Fruit fly (Drosophila melanogaster): ENCODE data around the gene CG31643.
A peak's percentile ranks its signal among the peaks of the same experiment; 100 is the strongest.

The CG31643 gene

DNA sequence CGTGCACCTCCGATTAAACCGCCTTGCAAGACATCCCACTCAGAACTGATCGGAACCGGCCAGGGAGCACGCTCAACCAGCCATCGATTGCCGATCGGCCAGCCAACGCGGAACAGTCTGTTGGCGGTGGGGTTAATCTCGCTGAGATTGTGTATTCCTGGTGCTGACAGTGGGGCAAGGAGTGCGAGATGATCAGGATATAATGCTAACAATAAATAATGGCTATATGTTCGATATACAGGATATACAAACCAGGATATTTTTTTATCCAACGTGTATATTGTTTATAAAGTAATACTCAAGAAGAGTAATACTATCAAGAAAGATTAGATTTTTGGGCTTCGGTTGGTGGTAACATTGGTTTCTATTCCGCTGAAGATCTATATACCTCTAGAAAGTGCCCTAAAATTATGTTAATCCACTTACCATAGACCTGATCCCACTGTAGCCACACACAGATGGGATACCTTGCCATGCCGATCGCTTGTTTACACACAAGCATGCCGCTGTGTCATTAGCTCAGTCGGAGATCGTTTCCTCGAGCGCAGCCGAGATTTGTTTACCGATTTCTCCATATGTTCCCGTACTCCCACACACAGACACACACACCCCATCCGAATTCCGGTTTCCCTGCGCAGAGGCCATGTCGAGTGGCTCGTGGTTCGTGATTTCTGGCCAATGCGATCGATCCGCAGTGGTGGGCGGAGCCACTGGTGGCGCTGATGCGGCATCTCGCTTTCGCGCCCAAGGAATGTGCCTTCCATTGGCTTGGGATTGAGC, 18.4 kb upstream of the CG31643 start, which contains the start of gene H2.0 (continued):
- TF ChIP-seq eyg (GFP tag; optimal IDR thresholded peaks at IDR 0.05) (no peak), CG6689 (GFP tag; IDR thresholded peaks at IDR 0.05) (peak; percentile 31; the same call in 1 of the 2 replicates), CG11085 (GFP tag; IDR thresholded peaks at IDR 0.05) (no peak), CG17912 (GFP tag; optimal IDR thresholded peaks at IDR 0.05) (no peak), CG4360 (GFP tag; IDR thresholded peaks at IDR 0.05) (no peak), CG10147 (GFP tag; optimal IDR thresholded peaks at IDR 0.05) (no peak), Tbp (GFP tag; optimal IDR thresholded peaks at IDR 0.05) (no peak), CG10654 (GFP tag; optimal IDR thresholded peaks at IDR 0.05) (no peak), CHES-1-like (GFP tag; optimal IDR thresholded peaks at IDR 0.05) (no peak), Hsf (GFP tag; optimal IDR thresholded peaks at IDR 0.05) (no peak), bowl (GFP tag; IDR thresholded peaks at IDR 0.05) (no peak), Atf3 (GFP tag; optimal IDR thresholded peaks at IDR 0.05) (no peak), CG10366 (GFP tag; IDR thresholded peaks at IDR 0.05) (no peak), CG12769 (tag; optimal IDR thresholded peaks at IDR 0.05) (peak; percentile 34), CG12155 (GFP tag; optimal IDR thresholded peaks at IDR 0.05) (no peak), CG2875 (GFP tag; optimal IDR thresholded peaks at IDR 0.05) (peak; percentile 20), gt (GFP tag; IDR thresholded peaks at IDR 0.05) (no peak), vfl (GFP tag; optimal IDR thresholded peaks at IDR 0.05) (no peak), br (optimal IDR thresholded peaks at IDR 0.05) (no peak), CTCF (GFP tag; optimal IDR thresholded peaks at IDR 0.05) (no peak), phol (tag; optimal IDR thresholded peaks at IDR 0.05) (peak; percentile 52), CG16779 (GFP tag; IDR thresholded peaks at IDR 0.05) (no peak), hb (GFP tag; IDR thresholded peaks at IDR 0.05; ENCODE audit: partially characterized antibody) (no peak), tap (tag; optimal IDR thresholded peaks at IDR 0.05) (no peak), bigmax (GFP tag; optimal IDR thresholded peaks at IDR 0.05) (no peak), ttk (GFP tag; IDR thresholded peaks at IDR 0.05) (no peak), gem (tag; optimal IDR thresholded peaks at IDR 0.05) (peak; percentile 68), CG13894 (tag; optimal IDR thresholded peaks at IDR 0.05) (no peak), eve (GFP tag; optimal IDR thresholded peaks at IDR 0.05) (no peak), twi (tag; optimal IDR thresholded peaks at IDR 0.05) (peak; percentile 94), inv (GFP tag; IDR thresholded peaks at IDR 0.05; ENCODE audit: partially characterized antibody) (no peak), CG18599 (GFP tag; optimal IDR thresholded peaks at IDR 0.05) (no peak), mld (GFP tag; IDR thresholded peaks at IDR 0.05; ENCODE audit: partially characterized antibody) (no peak), GATAe (GFP tag; conservative IDR thresholded peaks at IDR 0.05) (no peak), CG13287 (GFP tag; IDR thresholded peaks at IDR 0.05; ENCODE audit: partially characterized antibody) (0 out of 2 replicates have a peak, but pooled peaks have one; percentile 8), dmrt99B (tag; optimal IDR thresholded peaks at IDR 0.05) (no peak), crol (GFP tag; IDR thresholded peaks at IDR 0.05) (no peak), NfI (GFP tag; optimal IDR thresholded peaks at IDR 0.05) (peak; percentile 20), run (tag; optimal IDR thresholded peaks at IDR 0.05) (no peak), CG34376 (GFP tag; optimal IDR thresholded peaks at IDR 0.05) (no peak), danr (GFP tag; IDR thresholded peaks at IDR 0.05) (0 out of 2 replicates have a peak, but pooled peaks have one; percentile 11), CG14710 (tag; optimal IDR thresholded peaks at IDR 0.05) (peak; percentile 46), CG4424 (GFP tag; optimal IDR thresholded peaks at IDR 0.05) (peak; percentile 46), CG10959 (GFP tag; IDR thresholded peaks at IDR 0.05) (no peak), oc (tag; optimal IDR thresholded peaks at IDR 0.05) (peak; percentile 6), Gsc (GFP tag; IDR thresholded peaks at IDR 0.05) (no peak), shn (GFP tag; optimal IDR thresholded peaks at IDR 0.05) (peak; percentile 11), ken (GFP tag; IDR thresholded peaks at IDR 0.05) (no peak), slp2 (GFP tag; optimal IDR thresholded peaks at IDR 0.05) (no peak), chinmo (GFP tag; IDR thresholded peaks at IDR 0.05; ENCODE audit: partially characterized antibody) (no peak), ro (GFP tag; IDR thresholded peaks at IDR 0.05) (no peak)

Data from whole organism, embryonic.